Worm (Caenorhabditis elegans): ENCODE results near the gene arrd-2.

ce11 chrII:9385241-9385640 lies 22.3 kb upstream of the arrd-2 start, which contains the start of gene C06C3.7:
- TF ChIP-seq nhr-237 (tag; optimal IDR thresholded peaks at IDR 0.05), result no peak
- TF ChIP-seq fkh-8 (tag; optimal IDR thresholded peaks at IDR 0.05), result no peak
- no peak for TF ChIP-seq rnt-1 (tag; optimal IDR thresholded peaks at IDR 0.05)
- TF ChIP-seq dpl-1 (GFP tag; optimal IDR thresholded peaks at IDR 0.05), result no peak
- no peak for TF ChIP-seq unc-130 (tag; optimal IDR thresholded peaks at IDR 0.05)
- no peak for TF ChIP-seq elt-2 (tag; optimal IDR thresholded peaks at IDR 0.05)
- TF ChIP-seq lsy-2 (tag; optimal IDR thresholded peaks at IDR 0.05), result no peak
- TF ChIP-seq blmp-1 (tag; optimal IDR thresholded peaks at IDR 0.05), result no peak
- no peak for TF ChIP-seq egl-27 (tag; optimal IDR thresholded peaks at IDR 0.05)
